Worm (Caenorhabditis elegans) whole organism, L2 larva: ENCODE results near the gene F36H12.9.
"Not testable (repeated sequence)": the region's sequence is repeated elsewhere in the genome, so short reads cannot be mapped to it uniquely, and the experiment has no call there.

Experiments
- Y55F3AM.14 ChIP-seq: fragments of 200-800 bp; sonication (Bioruptor generic); optimal IDR thresholded peaks from 2 replicates; lab custom pipeline; 2018; ENCODE audit warnings: mild to moderate bottlenecking, missing genetic modification characterization, missing compliant biosample characterization
- ZK546.5 ChIP-seq: sonication (generic microtip); optimal IDR thresholded peaks from 2 replicates; lab custom pipeline; 2017; ENCODE audit warnings: missing biosample characterization, missing genetic modification characterization
- aly-2 ChIP-seq: fragments of 150-350 bp; optimal IDR thresholded peaks from 2 replicates; lab custom pipeline; 2014; ENCODE audit warnings: missing biosample characterization, missing genetic modification characterization
- ama-1 ChIP-seq: fragments of 150-350 bp; optimal IDR thresholded peaks from 2 replicates; lab custom pipeline; 2018; ENCODE audit warnings: inconsistent platforms
- blmp-1 ChIP-seq: sonication (generic microtip); optimal IDR thresholded peaks from 2 replicates; lab custom pipeline; 2017; ENCODE audit warnings: missing genetic modification characterization, mild to moderate bottlenecking, missing compliant biosample characterization, antibody characterized with exemption, moderate library complexity; ENCODE audit not compliant: insufficient read depth
- ceh-16 ChIP-seq: fragments of 150-350 bp; optimal IDR thresholded peaks from 2 replicates; lab custom pipeline; 2014; ENCODE audit warnings: missing biosample characterization, missing genetic modification characterization
- ceh-82 ChIP-seq: fragments of 150-350 bp; optimal IDR thresholded peaks from 2 replicates; lab custom pipeline; 2014; ENCODE audit warnings: missing biosample characterization, missing genetic modification characterization
- elt-1 ChIP-seq: fragments of 150-350 bp; optimal IDR thresholded peaks from 2 replicates; lab custom pipeline; 2014; ENCODE audit warnings: missing biosample characterization, missing genetic modification characterization
- fos-1 ChIP-seq: fragments of 150-350 bp; optimal IDR thresholded peaks from 2 replicates; lab custom pipeline; 2014; ENCODE audit warnings: missing biosample characterization, missing genetic modification characterization
- gmeb-1 ChIP-seq: fragments of 150-350 bp; optimal IDR thresholded peaks from 2 replicates; lab custom pipeline; 2014; ENCODE audit warnings: missing biosample characterization, missing genetic modification characterization
- lin-39 ChIP-seq: fragments of 150-350 bp; optimal IDR thresholded peaks from 2 replicates; lab custom pipeline; 2014; ENCODE audit warnings: missing biosample characterization, missing genetic modification reagents, missing genetic modification characterization
- lsy-2 ChIP-seq, 2 experiments: fragments of 150-350 bp in 1 of 2; sonication (generic microtip) in 1 of 2; optimal IDR thresholded peaks; 2 replicates each; lab custom pipeline; 2014 to 2017; ENCODE audit warnings: missing biosample characterization in 2 of 2, missing genetic modification characterization in 2 of 2
- mab-5 ChIP-seq: fragments of 150-350 bp; optimal IDR thresholded peaks from 2 replicates; lab custom pipeline; 2014; ENCODE audit warnings: missing biosample characterization, missing genetic modification characterization
- mbf-1 ChIP-seq: sonication (generic microtip); optimal IDR thresholded peaks from 2 replicates; lab custom pipeline; 2017; ENCODE audit warnings: missing biosample characterization, missing genetic modification characterization
- nhr-10 ChIP-seq: sonication (generic microtip); optimal IDR thresholded peaks from 2 replicates; lab custom pipeline; 2017; ENCODE audit warnings: missing biosample characterization, missing genetic modification characterization
- nhr-11 ChIP-seq: fragments of 150-350 bp; optimal IDR thresholded peaks from 2 replicates; lab custom pipeline; 2014; ENCODE audit warnings: missing biosample characterization, missing genetic modification characterization
- nhr-129 ChIP-seq: fragments of 150-350 bp; optimal IDR thresholded peaks from 2 replicates; lab custom pipeline; 2014; ENCODE audit warnings: missing biosample characterization, missing genetic modification characterization
- nhr-23 ChIP-seq: fragments of 150-350 bp; optimal IDR thresholded peaks from 2 replicates; lab custom pipeline; 2014; ENCODE audit warnings: missing biosample characterization, missing genetic modification reagents, missing genetic modification characterization
- nhr-237 ChIP-seq: fragments of 150-350 bp; optimal IDR thresholded peaks from 2 replicates; lab custom pipeline; 2014; ENCODE audit warnings: missing biosample characterization, missing genetic modification characterization
- nhr-77 ChIP-seq: fragments of 150-350 bp; optimal IDR thresholded peaks from 2 replicates; lab custom pipeline; 2014; ENCODE audit warnings: missing biosample characterization, missing genetic modification characterization
- peb-1 ChIP-seq: fragments of 150-350 bp; optimal IDR thresholded peaks from 2 replicates; lab custom pipeline; 2014; ENCODE audit warnings: missing biosample characterization, missing genetic modification characterization
- sem-4 ChIP-seq: fragments of 150-350 bp; optimal IDR thresholded peaks from 2 replicates; lab custom pipeline; 2014; ENCODE audit warnings: missing biosample characterization, missing genetic modification reagents, missing genetic modification characterization
- skn-1 ChIP-seq: sonication (generic microtip); optimal IDR thresholded peaks from 2 replicates; lab custom pipeline; 2017; ENCODE audit warnings: missing biosample characterization, missing genetic modification characterization
- sma-3 ChIP-seq: sonication (generic microtip); optimal IDR thresholded peaks from 2 replicates; lab custom pipeline; 2016; ENCODE audit warnings: missing genetic modification reagents, missing genetic modification characterization, missing compliant biosample characterization
- sma-9 ChIP-seq, 2 experiments: fragments of 150-350 bp in 1 of 2; sonication (generic microtip) in 1 of 2; optimal IDR thresholded peaks; 2 replicates each; lab custom pipeline; 2014 to 2016; ENCODE audit warnings: missing genetic modification characterization in 2 of 2, mild to moderate bottlenecking in 1 of 2, missing biosample characterization in 1 of 2, missing compliant biosample characterization in 1 of 2, missing genetic modification reagents in 1 of 2, moderate library complexity in 1 of 2
- unc-55 ChIP-seq: fragments of 150-350 bp; sonication (generic microtip); optimal IDR thresholded peaks from 3 replicates; lab custom pipeline; 2014; ENCODE audit warnings: missing biosample characterization, missing genetic modification reagents, missing genetic modification characterization
- unc-62 ChIP-seq: fragments of 150-350 bp; optimal IDR thresholded peaks from 2 replicates; lab custom pipeline; 2014; ENCODE audit warnings: missing biosample characterization, missing genetic modification reagents, missing genetic modification characterization
- zag-1 ChIP-seq: fragments of 150-350 bp; optimal IDR thresholded peaks from 2 replicates; lab custom pipeline; 2014; ENCODE audit warnings: missing biosample characterization, missing genetic modification characterization
- ztf-1 ChIP-seq: fragments of 200-800 bp; sonication (Bioruptor generic); conservative IDR thresholded peaks from 2 replicates; pipeline ENCODE4 v1.3.6; 2022; ENCODE audit warnings: missing genetic modification characterization, missing compliant biosample characterization
- ztf-11 ChIP-seq: sonication (generic microtip); optimal IDR thresholded peaks from 2 replicates; lab custom pipeline; 2017; ENCODE audit warnings: missing biosample characterization, missing genetic modification characterization

The F36H12.9 gene

DNA sequence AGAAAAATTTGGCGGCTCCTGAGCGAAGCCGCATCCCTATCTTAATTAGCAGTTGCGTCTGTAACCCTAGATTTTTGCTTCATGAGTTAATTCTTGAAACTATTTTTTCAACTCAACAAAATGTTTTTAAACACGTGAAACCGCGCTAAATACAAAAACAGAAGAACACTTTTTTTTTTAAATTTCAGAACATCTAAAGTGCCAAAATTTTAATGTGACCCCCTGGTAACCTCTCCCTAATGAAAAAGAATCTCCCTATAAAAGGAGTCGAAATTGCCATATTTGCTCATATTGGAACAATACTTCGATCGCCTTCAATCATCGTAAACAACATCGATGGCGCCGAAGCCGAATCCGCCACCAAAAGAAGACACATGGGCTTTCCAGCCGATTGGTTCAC, 38.3 kb upstream of the F36H12.9 start, which contains the start of gene nsph-4.2:
Gene nsph-4.2, plus strand, starts transcription at position 301 of the 400 bp plus-strand sequence.
- TF ChIP-seq sma-9 (GFP tag; optimal IDR thresholded peaks at IDR 0.05; lab: Kevin White, UChicago); sma-9 (tag; optimal IDR thresholded peaks at IDR 0.05; lab: Kevin White, UChicago); nhr-10 (tag; lab: Kevin White, UChicago); mab-5 (tag; lab: Kevin White, UChicago): not testable (repeated sequence)

ce11 chrIV:5221721-5222120, 35.1 kb upstream of the F36H12.9 start:
- TF ChIP-seq nhr-11 (tag; lab: Kevin White, UChicago) (no peak), nhr-77 (no peak), gmeb-1 (no peak), nhr-23 (tag; lab: Kevin White, UChicago) (no peak), ceh-16 (no peak)

- TF ChIP-seq peb-1 (tag; lab: Kevin White, UChicago) (no peak), nhr-23 (tag; lab: Kevin White, UChicago) (no peak)
- TF ChIP-seq, all 48 proteins: peak for 0
These were observed 32.6 kb upstream of the F36H12.9 start, which contains the start of gene Y59E9AL.8 for ce11 chrIV:5224238-5224637. Gene Y59E9AL.8, minus strand, starts transcription at chrIV:5224338.

- TF ChIP-seq fos-1 (tag; lab: Kevin White, UChicago); nhr-129 (tag; lab: Kevin White, UChicago); ama-1 (lab: Kevin White, UChicago): not testable (repeated sequence)
These were observed 31.5 kb upstream of the F36H12.9 start, which contains the start of gene cylc-1 for ce11 chrIV:5225277-5225822. Gene cylc-1, minus strand, starts transcription at chrIV:5225772.

- TF ChIP-seq elt-1 (tag; lab: Kevin White, UChicago); ztf-1 (GFP tag; lab: Robert Waterston, UW); mbf-1 (tag; lab: Kevin White, UChicago): not testable (repeated sequence)
These were observed 30.3 kb upstream of the F36H12.9 start, which contains the start of gene nsph-4.1 for ce11 chrIV:5226552-5226951. Gene nsph-4.1, plus strand, starts transcription at chrIV:5226852.

ce11 chrIV:5228619-5229018, 28.2 kb upstream of the F36H12.9 start, which contains the start of gene thn-6:
Gene thn-6, plus strand, starts transcription at chrIV:5228919.
- TF ChIP-seq unc-55 (no peak), ZK546.5 (tag; lab: Kevin White, UChicago) (no peak), nhr-77 (no peak), lin-39 (tag; lab: Kevin White, UChicago) (no peak), aly-2 (tag; lab: Kevin White, UChicago) (no peak), zag-1 (tag; lab: Kevin White, UChicago) (no peak), sem-4 (tag; lab: Kevin White, UChicago) (no peak), ceh-16 (no peak), skn-1 (tag; lab: Kevin White, UChicago) (no peak), blmp-1 (tag; lab: Kevin White, UChicago) (no peak), ztf-11 (tag; lab: Kevin White, UChicago) (no peak), elt-1 (tag; lab: Kevin White, UChicago) (no peak), nhr-237 (tag; lab: Kevin White, UChicago) (no peak), nhr-23 (tag; lab: Kevin White, UChicago) (no peak), lsy-2 (tag; optimal IDR thresholded peaks at IDR 0.05; lab: Kevin White, UChicago) (no peak), Y55F3AM.14 (GFP tag; lab: Kevin White, UChicago) (no peak), ceh-82 (tag; lab: Kevin White, UChicago) (no peak), nhr-11 (tag; lab: Kevin White, UChicago) (no peak), unc-62 (no peak), sma-3 (no peak)
